Fruit fly (Drosophila melanogaster) whole organism, embryonic: ENCODE measurements around the gene Vajk3.
A peak's percentile ranks its signal among the peaks of the same experiment; 100 is the strongest.

Experiments used
- ATbp ChIP-seq: fragments of 200-800 bp; sonication (Bioruptor generic); optimal IDR thresholded peaks from 2 replicates; lab custom pipeline; 2017; ENCODE audit warnings: missing biosample characterization, mild to moderate bottlenecking, missing genetic modification characterization, missing genetic modification reagents
- Ada2b ChIP-seq: fragments of 200-800 bp; sonication (Bioruptor generic); IDR thresholded peaks from 2 replicates; pipeline ENCODE4 v1.3.6; 2022; ENCODE audit warnings: missing biosample characterization, missing genetic modification characterization
- BEAF-32 ChIP-seq: fragments of 200-800 bp; sonication (Bioruptor generic); optimal IDR thresholded peaks from 3 replicates; lab custom pipeline; 2017; ENCODE audit warnings: missing biosample characterization, missing genetic modification characterization, mild to moderate bottlenecking, moderate library complexity, missing genetic modification reagents
- CG10366 ChIP-seq: fragments of 200-800 bp; sonication (Bioruptor generic); IDR thresholded peaks from 2 replicates; pipeline ENCODE4 v1.3.6; 2022; ENCODE audit warnings: missing biosample characterization, missing genetic modification characterization
- CG11560 ChIP-seq: fragments of 200-800 bp; sonication (Bioruptor generic); IDR thresholded peaks from 3 replicates; pipeline ENCODE4 v1.3.6; 2022; ENCODE audit warnings: missing biosample characterization, missing genetic modification characterization
- CG11723 ChIP-seq: fragments of 200-800 bp; sonication (Bioruptor generic); optimal IDR thresholded peaks from 2 replicates; lab custom pipeline; 2017; ENCODE audit warnings: missing biosample characterization, mild to moderate bottlenecking, missing genetic modification characterization
- CG12391 ChIP-seq: fragments of 200-800 bp; sonication (Bioruptor generic); optimal IDR thresholded peaks from 3 replicates; lab custom pipeline; 2018; ENCODE audit warnings: missing biosample characterization, mild to moderate bottlenecking, missing genetic modification characterization, moderate library complexity
- CG13123 ChIP-seq: fragments of 200-800 bp; sonication (Bioruptor generic); optimal IDR thresholded peaks from 2 replicates; lab custom pipeline; 2016; ENCODE audit warnings: missing biosample characterization, missing genetic modification characterization
- CG13287 ChIP-seq: fragments of 200-800 bp; sonication (Bioruptor generic); IDR thresholded peaks from 2 replicates; pipeline ENCODE4 v1.3.6; 2022; ENCODE audit warnings: missing biosample characterization, missing genetic modification characterization; ENCODE audit not compliant: partially characterized antibody
- CG15011 ChIP-seq: fragments of 200-800 bp; sonication (Bioruptor generic); optimal IDR thresholded peaks from 3 replicates; lab custom pipeline; 2018; ENCODE audit warnings: missing biosample characterization, mild to moderate bottlenecking, missing genetic modification characterization
- CG15073 ChIP-seq: fragments of 200-800 bp; sonication (Bioruptor generic); optimal IDR thresholded peaks from 2 replicates; lab custom pipeline; 2016; ENCODE audit warnings: missing biosample characterization, missing genetic modification characterization
- CG16815 ChIP-seq: fragments of 200-800 bp; sonication (Bioruptor generic); optimal IDR thresholded peaks from 3 replicates; lab custom pipeline; 2017; ENCODE audit warnings: missing biosample characterization, mild to moderate bottlenecking, missing genetic modification characterization
- CG17328 ChIP-seq: fragments of 200-800 bp; sonication (Bioruptor generic); IDR thresholded peaks from 2 replicates; pipeline ENCODE4 v1.3.6; 2022; ENCODE audit warnings: missing biosample characterization, missing genetic modification characterization
- CG17385 ChIP-seq: fragments of 200-800 bp; sonication (Bioruptor generic); optimal IDR thresholded peaks from 3 replicates; lab custom pipeline; 2018; ENCODE audit warnings: missing biosample characterization, mild to moderate bottlenecking, missing genetic modification characterization
- CG18476 ChIP-seq: fragments of 200-800 bp; sonication (Bioruptor generic); optimal IDR thresholded peaks from 2 replicates; lab custom pipeline; 2016; ENCODE audit warnings: missing biosample characterization, mild to moderate bottlenecking, missing genetic modification characterization
- CG31388 ChIP-seq: fragments of 200-800 bp; sonication (Bioruptor generic); optimal IDR thresholded peaks from 2 replicates; lab custom pipeline; 2016; ENCODE audit warnings: missing biosample characterization, missing genetic modification characterization
- CG4360 ChIP-seq: fragments of 200-800 bp; sonication (Bioruptor generic); IDR thresholded peaks from 2 replicates; pipeline ENCODE4 v1.3.6; 2022; ENCODE audit warnings: missing biosample characterization, missing genetic modification characterization
- CG4617 ChIP-seq: fragments of 200-800 bp; sonication (Bioruptor generic); optimal IDR thresholded peaks from 3 replicates; lab custom pipeline; 2016; ENCODE audit warnings: missing biosample characterization, missing genetic modification characterization, borderline replicate concordance
- CG6254 ChIP-seq: fragments of 200-800 bp; sonication (Bioruptor generic); optimal IDR thresholded peaks from 3 replicates; lab custom pipeline; 2017; ENCODE audit warnings: mild to moderate bottlenecking, missing biosample characterization, missing genetic modification reagents, missing genetic modification characterization
- CG8290 ChIP-seq, 3 experiments: fragments of 200-800 bp; sonication (Bioruptor generic); optimal IDR thresholded peaks; 2 replicates each; lab custom pipeline; 2016 to 2019; ENCODE audit warnings: missing biosample characterization in 3 of 3, missing genetic modification characterization in 3 of 3, mild to moderate bottlenecking in 2 of 3, moderate library complexity in 1 of 3
- CG9727 ChIP-seq: fragments of 200-800 bp; sonication (Bioruptor generic); optimal IDR thresholded peaks from 3 replicates; lab custom pipeline; 2017; ENCODE audit warnings: missing biosample characterization, mild to moderate bottlenecking, missing genetic modification characterization
- Dad ChIP-seq: fragments of 200-800 bp; sonication (Bioruptor generic); optimal IDR thresholded peaks from 3 replicates; lab custom pipeline; 2016; ENCODE audit warnings: missing biosample characterization, missing genetic modification characterization
- Dek ChIP-seq: fragments of 200-800 bp; sonication (Bioruptor generic); optimal IDR thresholded peaks from 3 replicates; lab custom pipeline; 2019; ENCODE audit warnings: missing biosample characterization, mild to moderate bottlenecking, missing genetic modification characterization, moderate library complexity
- Dfd ChIP-seq, 2 experiments: fragments of >200 bp; optimal IDR thresholded peaks; 2 replicates each; lab custom pipeline; 2017; ENCODE audit warnings: missing biosample characterization in 2 of 2, missing genetic modification characterization in 2 of 2
- Dref ChIP-seq: fragments of 200-800 bp; sonication (Bioruptor generic); IDR thresholded peaks from 2 replicates; pipeline ENCODE4 v1.3.6; 2022; ENCODE audit warnings: missing biosample characterization, missing genetic modification characterization
- HLH3B ChIP-seq: fragments of 200-800 bp; sonication (Bioruptor generic); IDR thresholded peaks from 2 replicates; pipeline ENCODE4 v1.3.6; 2022; ENCODE audit warnings: missing biosample characterization, missing genetic modification characterization
- HLH4C ChIP-seq: fragments of 200-800 bp; sonication (Bioruptor generic); IDR thresholded peaks from 3 replicates; pipeline ENCODE4 v1.3.6; 2022; ENCODE audit warnings: missing biosample characterization, missing genetic modification characterization; ENCODE audit not compliant: partially characterized antibody
- MBD-R2 ChIP-seq: fragments of 200-800 bp; sonication (Bioruptor generic); IDR thresholded peaks from 2 replicates; pipeline ENCODE4 v1.3.6; 2022; ENCODE audit warnings: missing biosample characterization, missing genetic modification characterization
- Meics ChIP-seq: fragments of 200-800 bp; sonication (Bioruptor generic); optimal IDR thresholded peaks from 2 replicates; lab custom pipeline; 2017; ENCODE audit warnings: missing biosample characterization, mild to moderate bottlenecking, missing genetic modification characterization
- Nf-YC ChIP-seq: fragments of 200-800 bp; optimal IDR thresholded peaks from 3 replicates; lab custom pipeline; 2019; ENCODE audit warnings: missing biosample characterization, mild to moderate bottlenecking, missing genetic modification characterization, moderate library complexity
- NfI ChIP-seq: fragments of 200-800 bp; sonication (Bioruptor generic); optimal IDR thresholded peaks from 3 replicates; lab custom pipeline; 2018; ENCODE audit warnings: missing biosample characterization, mild to moderate bottlenecking, missing genetic modification characterization, moderate library complexity
- PHDP ChIP-seq: fragments of 200-800 bp; sonication (Bioruptor generic); optimal IDR thresholded peaks from 3 replicates; lab custom pipeline; 2018; ENCODE audit warnings: missing biosample characterization, mild to moderate bottlenecking, missing genetic modification characterization, moderate library complexity
- Ravus ChIP-seq: fragments of 200-800 bp; sonication (Bioruptor generic); IDR thresholded peaks from 2 replicates; pipeline ENCODE4 v1.3.6; 2022; ENCODE audit warnings: missing biosample characterization, missing genetic modification characterization
- TFAM ChIP-seq: fragments of 200-800 bp; sonication (Bioruptor generic); optimal IDR thresholded peaks from 2 replicates; lab custom pipeline; 2017; ENCODE audit warnings: missing biosample characterization, missing genetic modification characterization, inconsistent platforms
- Tbp ChIP-seq: fragments of >200 bp; optimal IDR thresholded peaks from 2 replicates; lab custom pipeline; 2018; ENCODE audit warnings: missing biosample characterization, missing genetic modification characterization
- Vsx1 ChIP-seq: fragments of 200-800 bp; sonication (Bioruptor generic); optimal IDR thresholded peaks from 2 replicates; lab custom pipeline; 2017; ENCODE audit warnings: missing biosample characterization, mild to moderate bottlenecking, missing genetic modification characterization, missing genetic modification reagents
- bsh ChIP-seq, 2 experiments: fragments of 200-800 bp; sonication (Bioruptor generic); optimal IDR thresholded peaks; 2 replicates each; lab custom pipeline; 2017 to 2018; ENCODE audit warnings: mild to moderate bottlenecking in 2 of 2, missing biosample characterization in 2 of 2, missing genetic modification characterization in 2 of 2, moderate library complexity in 1 of 2
- dysf ChIP-seq: fragments of 200-800 bp; sonication (Bioruptor generic); IDR thresholded peaks from 3 replicates; pipeline ENCODE4 v1.3.6; 2022; ENCODE audit warnings: missing biosample characterization, missing genetic modification characterization
- en ChIP-seq: fragments of 200-800 bp; sonication (Bioruptor generic); optimal IDR thresholded peaks from 2 replicates; lab custom pipeline; 2016; ENCODE audit warnings: missing biosample characterization, missing genetic modification characterization
- gfzf ChIP-seq: fragments of 200-800 bp; sonication (Bioruptor generic); optimal IDR thresholded peaks from 2 replicates; lab custom pipeline; 2016; ENCODE audit warnings: missing biosample characterization, mild to moderate bottlenecking, missing genetic modification characterization, moderate library complexity
- gsb ChIP-seq: fragments of 200-800 bp; sonication (Bioruptor generic); IDR thresholded peaks from 2 replicates; pipeline ENCODE4 v1.3.6; 2022; ENCODE audit warnings: missing biosample characterization, missing genetic modification characterization
- hkb ChIP-seq, 2 experiments: fragments of 200-800 bp in 1 of 2; fragments of >200 bp in 1 of 2; sonication (Bioruptor generic) in 1 of 2; IDR thresholded peaks in 1 of 2; optimal IDR thresholded peaks in 1 of 2; 2 replicates each; pipeline versions ENCODE4 v1.3.6 to Lab custom; 2017 to 2022; ENCODE audit warnings: missing biosample characterization in 1 of 2, missing genetic modification characterization in 1 of 2
- insv ChIP-seq, 2 experiments: fragments of 200-800 bp; sonication (Bioruptor generic); optimal IDR thresholded peaks; 3 replicates each; lab custom pipeline; 2016 to 2018; ENCODE audit warnings: missing biosample characterization in 2 of 2, missing genetic modification characterization in 2 of 2
- pzg ChIP-seq: fragments of 200-800 bp; sonication (Bioruptor generic); optimal IDR thresholded peaks from 3 replicates; lab custom pipeline; 2018; ENCODE audit warnings: missing biosample characterization, mild to moderate bottlenecking, missing genetic modification characterization, moderate library complexity
- sc ChIP-seq, 3 experiments: fragments of >200 bp in 2 of 3; fragments of 200-800 bp in 1 of 3; sonication (Bioruptor generic) in 1 of 3; optimal IDR thresholded peaks; 2 replicates in 2 of 3; 3 replicates in 1 of 3; lab custom pipeline; 2017; ENCODE audit warnings: mild to moderate bottlenecking in 1 of 3, missing biosample characterization in 1 of 3, missing genetic modification characterization in 1 of 3, missing genetic modification reagents in 1 of 3
- tna ChIP-seq: fragments of 200-800 bp; sonication (Bioruptor generic); IDR thresholded peaks from 2 replicates; pipeline ENCODE4 v1.3.6; 2022; ENCODE audit warnings: missing biosample characterization, missing genetic modification characterization; ENCODE audit not compliant: partially characterized antibody
- tup ChIP-seq: fragments of 200-800 bp; sonication (Bioruptor generic); optimal IDR thresholded peaks from 2 replicates; lab custom pipeline; 2016; ENCODE audit warnings: missing biosample characterization, mild to moderate bottlenecking, missing genetic modification characterization, moderate library complexity

Gene Vajk3

dm6 chr2L:13905072-13905847 lies 42.0 kb downstream of the Vajk3 start, which contains the start of gene Ance (continued):
- no peak for TF ChIP-seq insv (GFP tag; optimal IDR thresholded peaks at IDR 0.05; lab: Kevin White, UChicago)
- no peak for TF ChIP-seq tna (GFP tag; lab: Robert Waterston, UW)
- no peak for TF ChIP-seq CG10366 (GFP tag; lab: Robert Waterston, UW)
- TF ChIP-seq CG12391, result peak; percentile 39
- TF ChIP-seq PHDP (tag; lab: Kevin White, UChicago), result peak; percentile 17
- TF ChIP-seq HLH3B (GFP tag; lab: Robert Waterston, UW), result 0 out of 2 replicates have a peak, but pooled peaks have one; percentile 10
- no peak for TF ChIP-seq HLH4C (GFP tag; lab: Robert Waterston, UW)
- no peak for TF ChIP-seq ATbp (GFP tag; lab: Kevin White, UChicago)
- 0 out of 2 replicates have a peak, but pooled peaks have one; percentile 31 for TF ChIP-seq Ada2b (GFP tag; lab: Robert Waterston, UW)
- TF ChIP-seq Ravus (GFP tag; lab: Robert Waterston, UW), result no peak
- TF ChIP-seq Dad (GFP tag; lab: Kevin White, UChicago), result no peak
- peak; percentile 18; the same call in 1 of the 2 replicates for TF ChIP-seq CG13287 (GFP tag; lab: Robert Waterston, UW)
- no peak for TF ChIP-seq Dfd (GFP tag; optimal IDR thresholded peaks at IDR 0.05; lab: Kevin White, UChicago)
- TF ChIP-seq CG6254 (GFP tag; lab: Kevin White, UChicago), result no peak
- no peak for TF ChIP-seq CG13123 (GFP tag; lab: Kevin White, UChicago)
- TF ChIP-seq BEAF-32, result no peak
- TF ChIP-seq CG18476, result peak; percentile 32
- no peak for TF ChIP-seq CG15073 (GFP tag; lab: Kevin White, UChicago)
- peak; percentile 69 for TF ChIP-seq NfI (GFP tag; lab: Kevin White, UChicago)
- TF ChIP-seq CG16815 (GFP tag; lab: Kevin White, UChicago), result peak; percentile 12
- no peak for TF ChIP-seq CG11723 (GFP tag; lab: Kevin White, UChicago)
- TF ChIP-seq CG17385, result peak; percentile 21
- peak; percentile 63 for TF ChIP-seq Vsx1
- peak; percentile 60 for TF ChIP-seq CG9727 (GFP tag; lab: Kevin White, UChicago)
- no peak for TF ChIP-seq en (GFP tag; lab: Kevin White, UChicago)
- TF ChIP-seq sc (optimal IDR thresholded peaks at IDR 0.05; lab: Kevin White, UChicago), result no peak
- no peak for TF ChIP-seq sc (GFP tag; optimal IDR thresholded peaks at IDR 0.05; lab: Kevin White, UChicago)
- TF ChIP-seq dysf (GFP tag; lab: Robert Waterston, UW), result peak; percentile 44; the same call in 2 of the 3 replicates
- TF ChIP-seq bsh (GFP tag; optimal IDR thresholded peaks at IDR 0.05; lab: Kevin White, UChicago), result peak in 1 of 2 experiments; percentile 71
- TF ChIP-seq Dref (GFP tag; lab: Robert Waterston, UW), result no peak
- TF ChIP-seq CG11560 (tag; lab: Robert Waterston, UW), result no peak
- TF ChIP-seq gfzf (GFP tag; lab: Kevin White, UChicago), result no peak
- TF ChIP-seq TFAM, result no peak
- peak; percentile 16 for TF ChIP-seq CG8290 (GFP tag; optimal IDR thresholded peaks at IDR 0.05; lab: Kevin White, UChicago)
- no peak for TF ChIP-seq CG8290 (tag; optimal IDR thresholded peaks at IDR 0.05; lab: Kevin White, UChicago)
- TF ChIP-seq Meics (GFP tag; lab: Kevin White, UChicago), result peak; percentile 61
- TF ChIP-seq MBD-R2 (GFP tag; lab: Robert Waterston, UW), result no peak
- no peak for TF ChIP-seq CG31388 (GFP tag; lab: Kevin White, UChicago)
- TF ChIP-seq CG4617, result no peak
- no peak for TF ChIP-seq Nf-YC (tag; lab: Kevin White, UChicago)
- no peak for TF ChIP-seq CG17328 (GFP tag; lab: Robert Waterston, UW)
- TF ChIP-seq gsb (GFP tag; lab: Robert Waterston, UW), result no peak
- TF ChIP-seq pzg (GFP tag; lab: Kevin White, UChicago), result no peak
- no peak for TF ChIP-seq Tbp
- TF ChIP-seq hkb (optimal IDR thresholded peaks at IDR 0.05; lab: Kevin White, UChicago), result no peak
- TF ChIP-seq hkb (GFP tag; IDR thresholded peaks at IDR 0.05; lab: Robert Waterston, UW), result peak; percentile 56; the same call in 1 of the 2 replicates
- peak; percentile 17 for TF ChIP-seq CG15011 (GFP tag; lab: Kevin White, UChicago)
- peak; percentile 30 for TF ChIP-seq Dek
- no peak for TF ChIP-seq tup (GFP tag; lab: Kevin White, UChicago)
- TF ChIP-seq CG4360 (GFP tag; lab: Robert Waterston, UW), result no peak
